Worm (Caenorhabditis elegans) whole organism, L4 larva: ENCODE measurements around the gene pha-1.

Experiments used
- D1046.2 ChIP-seq: fragments of 200-800 bp; sonication (Bioruptor generic); IDR thresholded peaks from 2 replicates; pipeline ENCODE4 v1.3.6; 2022; ENCODE audit warnings: missing genetic modification characterization, missing compliant biosample characterization
- F10B5.3 ChIP-seq: sonication (generic microtip); optimal IDR thresholded peaks from 2 replicates; lab custom pipeline; 2016; ENCODE audit warnings: mild to moderate bottlenecking, missing genetic modification characterization, missing compliant biosample characterization
- F49E8.2 ChIP-seq: sonication (generic microtip); optimal IDR thresholded peaks from 2 replicates; lab custom pipeline; 2016; ENCODE audit warnings: missing compliant biosample characterization, mild to moderate bottlenecking, missing genetic modification characterization, borderline replicate concordance
- T20F7.1 ChIP-seq: fragments of 200-800 bp; sonication (Bioruptor generic); optimal IDR thresholded peaks from 2 replicates; lab custom pipeline; 2018; ENCODE audit warnings: mild to moderate bottlenecking, missing genetic modification characterization, missing compliant biosample characterization
- T26A8.4 ChIP-seq: fragments of 200-800 bp; sonication (Bioruptor generic); IDR thresholded peaks from 2 replicates; pipeline ENCODE4 v1.3.6; 2022; ENCODE audit warnings: missing genetic modification characterization, missing compliant biosample characterization
- Y48G9A.11 ChIP-seq: fragments of 200-800 bp; sonication (Bioruptor generic); IDR thresholded peaks from 2 replicates; pipeline ENCODE4 v1.3.6; 2022; ENCODE audit warnings: missing genetic modification reagents, missing genetic modification characterization, missing compliant biosample characterization
- Y75B8A.6 ChIP-seq: fragments of 200-800 bp; sonication (Bioruptor generic); IDR thresholded peaks from 2 replicates; pipeline ENCODE4 v1.3.6; 2022; ENCODE audit warnings: missing genetic modification reagents, missing genetic modification characterization, missing compliant biosample characterization
- aha-1 ChIP-seq: fragments of 150-350 bp; peaks from one replicate; lab custom pipeline; 2014; ENCODE audit warnings: missing biosample characterization, missing genetic modification characterization
- ama-1 ChIP-seq: fragments of 150-350 bp; optimal IDR thresholded peaks from 2 replicates; lab custom pipeline; 2014; ENCODE audit warnings: inconsistent platforms, mixed read lengths
- attf-4 ChIP-seq: sonication (generic microtip); optimal IDR thresholded peaks from 3 replicates; lab custom pipeline; 2017; ENCODE audit warnings: missing biosample characterization, missing genetic modification characterization
- ceh-20 ChIP-seq: fragments of 200-800 bp; sonication (Bioruptor generic); IDR thresholded peaks from 2 replicates; pipeline ENCODE4 v1.3.6; 2022; ENCODE audit warnings: missing genetic modification reagents, missing genetic modification characterization, missing compliant biosample characterization
- ceh-28 ChIP-seq: fragments of 150-350 bp; optimal IDR thresholded peaks from 2 replicates; lab custom pipeline; 2014; ENCODE audit warnings: missing biosample characterization, missing genetic modification reagents, missing genetic modification characterization
- ces-1 ChIP-seq: fragments of 150-350 bp; sonication (generic microtip); optimal IDR thresholded peaks from 4 replicates; lab custom pipeline; 2014; ENCODE audit warnings: missing biosample characterization, missing genetic modification reagents, missing genetic modification characterization
- cey-2 ChIP-seq: sonication (generic microtip); optimal IDR thresholded peaks from 3 replicates; lab custom pipeline; 2017; ENCODE audit warnings: missing genetic modification characterization, mild to moderate bottlenecking, missing compliant biosample characterization, antibody characterized with exemption, borderline replicate concordance; ENCODE audit not compliant: insufficient read depth
- dmd-9 ChIP-seq: fragments of 200-800 bp; sonication (Bioruptor generic); IDR thresholded peaks from 2 replicates; pipeline ENCODE4 v1.3.6; 2022; ENCODE audit warnings: missing genetic modification reagents, missing genetic modification characterization, missing compliant biosample characterization
- dve-1 ChIP-seq: sonication (generic microtip); optimal IDR thresholded peaks from 2 replicates; lab custom pipeline; 2017; ENCODE audit warnings: antibody characterized with exemption, mild to moderate bottlenecking, missing genetic modification characterization, missing compliant biosample characterization; ENCODE audit not compliant: insufficient read depth
- hif-1 ChIP-seq, 2 experiments: sonication (generic microtip); optimal IDR thresholded peaks; 2 replicates each; lab custom pipeline; 2016 to 2017; ENCODE audit warnings: missing compliant biosample characterization in 2 of 2, missing genetic modification characterization in 2 of 2, missing genetic modification reagents in 2 of 2, missing genotype in 2 of 2, mild to moderate bottlenecking in 1 of 2
- hlh-30 ChIP-seq: sonication (generic microtip); optimal IDR thresholded peaks from 2 replicates; lab custom pipeline; 2017; ENCODE audit warnings: antibody characterized with exemption, mild to moderate bottlenecking, missing genetic modification characterization, missing compliant biosample characterization; ENCODE audit not compliant: insufficient read depth
- jun-1 ChIP-seq: fragments of 150-350 bp; optimal IDR thresholded peaks from 2 replicates; lab custom pipeline; 2014; ENCODE audit warnings: missing biosample characterization, missing genetic modification reagents, missing genetic modification characterization
- lim-7 ChIP-seq: fragments of 200-800 bp; sonication (Bioruptor generic); IDR thresholded peaks from 2 replicates; pipeline ENCODE4 v1.3.6; 2022; ENCODE audit warnings: missing genetic modification characterization, missing compliant biosample characterization
- lin-29 ChIP-seq: fragments of 200-800 bp; sonication (Bioruptor generic); IDR thresholded peaks from 2 replicates; pipeline ENCODE4 v1.3.6; 2022; ENCODE audit warnings: missing genetic modification reagents, missing genetic modification characterization, missing compliant biosample characterization
- lin-39 ChIP-seq: fragments of 150-350 bp; optimal IDR thresholded peaks from 2 replicates; lab custom pipeline; 2014; ENCODE audit warnings: missing biosample characterization, missing genetic modification reagents, missing genetic modification characterization
- lsy-2 ChIP-seq, 2 experiments: fragments of 150-350 bp in 1 of 2; sonication (generic microtip) in 1 of 2; optimal IDR thresholded peaks; 2 replicates each; lab custom pipeline; 2014 to 2017; ENCODE audit warnings: missing biosample characterization in 2 of 2, missing genetic modification characterization in 2 of 2
- madf-5 ChIP-seq, 2 experiments: fragments of 200-800 bp; sonication (Bioruptor generic); IDR thresholded peaks; 2 replicates each; pipeline ENCODE4 v1.3.6; 2022; ENCODE audit warnings: missing compliant biosample characterization in 2 of 2, missing genetic modification characterization in 2 of 2
- madf-9 ChIP-seq: fragments of 200-800 bp; sonication (Bioruptor generic); conservative IDR thresholded peaks from 2 replicates; pipeline ENCODE4 v1.3.6; 2022; ENCODE audit warnings: missing genetic modification reagents, missing genetic modification characterization, missing compliant biosample characterization
- mdl-1 ChIP-seq, 2 experiments: fragments of 150-350 bp in 1 of 2; sonication (generic microtip) in 1 of 2; optimal IDR thresholded peaks; 2 replicates each; lab custom pipeline; 2014 to 2017; ENCODE audit warnings: missing biosample characterization in 2 of 2, missing genetic modification characterization in 2 of 2
- mep-1 ChIP-seq: fragments of 150-350 bp; sonication (generic microtip); optimal IDR thresholded peaks from 3 replicates; lab custom pipeline; 2014; ENCODE audit warnings: missing biosample characterization, missing genetic modification characterization
- mes-2 ChIP-seq: sonication (generic microtip); optimal IDR thresholded peaks from 2 replicates; lab custom pipeline; 2016; ENCODE audit warnings: missing genotype, mild to moderate bottlenecking, missing genetic modification characterization, missing compliant biosample characterization; ENCODE audit not compliant: poor library complexity, severe bottlenecking
- nhr-111 ChIP-seq: fragments of 200-800 bp; sonication (Bioruptor generic); optimal IDR thresholded peaks from 2 replicates; lab custom pipeline; 2018; ENCODE audit warnings: mild to moderate bottlenecking, missing genetic modification characterization, missing compliant biosample characterization
- nhr-28 ChIP-seq: fragments of 150-350 bp; optimal IDR thresholded peaks from 2 replicates; lab custom pipeline; 2014; ENCODE audit warnings: missing biosample characterization, missing genetic modification characterization
- nhr-42 ChIP-seq: fragments of 200-800 bp; sonication (Bioruptor generic); IDR thresholded peaks from 2 replicates; pipeline ENCODE4 v1.3.6; 2022; ENCODE audit warnings: missing genetic modification characterization, missing compliant biosample characterization
- nhr-77 ChIP-seq: fragments of 150-350 bp; optimal IDR thresholded peaks from 2 replicates; lab custom pipeline; 2014; ENCODE audit warnings: missing biosample characterization, missing genetic modification characterization
- pha-4 ChIP-seq, 2 experiments: fragments of 150-350 bp in 1 of 2; fragments of 200-800 bp in 1 of 2; sonication (Bioruptor generic) in 1 of 2; IDR thresholded peaks in 1 of 2; optimal IDR thresholded peaks in 1 of 2; 2 replicates each; pipeline versions ENCODE4 v1.3.6 to Lab custom; 2014 to 2022; ENCODE audit warnings: missing genetic modification characterization in 2 of 2, missing genetic modification reagents in 2 of 2, missing biosample characterization in 1 of 2, missing compliant biosample characterization in 1 of 2
- php-3 ChIP-seq: fragments of 200-800 bp; sonication (Bioruptor generic); IDR thresholded peaks from 2 replicates; pipeline ENCODE4 v1.3.6; 2022; ENCODE audit warnings: missing genetic modification reagents, missing genetic modification characterization, missing compliant biosample characterization
- pqm-1 ChIP-seq: sonication (generic microtip); optimal IDR thresholded peaks from 2 replicates; lab custom pipeline; 2017; ENCODE audit warnings: missing biosample characterization, missing genetic modification characterization
- rbr-2 ChIP-seq: sonication (generic microtip); optimal IDR thresholded peaks from 2 replicates; lab custom pipeline; 2016; ENCODE audit warnings: missing genotype, missing genetic modification characterization, missing compliant biosample characterization
- snpc-4 ChIP-seq: fragments of 150-350 bp; optimal IDR thresholded peaks from 2 replicates; lab custom pipeline; 2014; ENCODE audit warnings: missing biosample characterization, missing genetic modification characterization
- spr-1 ChIP-seq: sonication (generic microtip); optimal IDR thresholded peaks from 2 replicates; lab custom pipeline; 2016; ENCODE audit warnings: mild to moderate bottlenecking, missing genetic modification characterization, missing compliant biosample characterization
- tag-97 ChIP-seq: fragments of 200-800 bp; sonication (Bioruptor generic); IDR thresholded peaks from 2 replicates; pipeline ENCODE4 v1.3.6; 2022; ENCODE audit warnings: missing genetic modification characterization, missing compliant biosample characterization
- unc-39 ChIP-seq: sonication (generic microtip); optimal IDR thresholded peaks from 2 replicates; lab custom pipeline; 2017; ENCODE audit warnings: missing biosample characterization, missing genetic modification characterization
- unc-62 ChIP-seq, 3 experiments: fragments of 150-350 bp in 1 of 3; sonication (generic microtip); optimal IDR thresholded peaks in 2 of 3; peaks in 1 of 3; 1 replicate in 1 of 3; 2 replicates in 2 of 3; lab custom pipeline; 2014 to 2017; ENCODE audit warnings: missing biosample characterization in 3 of 3, missing genetic modification characterization in 3 of 3, missing genetic modification reagents in 3 of 3, missing genotype in 1 of 3
- zfp-3 ChIP-seq: fragments of 200-800 bp; sonication (Bioruptor generic); conservative IDR thresholded peaks from 2 replicates; pipeline ENCODE4 v1.3.6; 2022; ENCODE audit warnings: missing genetic modification reagents, missing genetic modification characterization, missing compliant biosample characterization
- zip-11 ChIP-seq: fragments of 200-800 bp; sonication (Bioruptor generic); IDR thresholded peaks from 2 replicates; pipeline ENCODE4 v1.3.6; 2022; ENCODE audit warnings: missing genetic modification characterization, missing compliant biosample characterization
- zip-2 ChIP-seq: fragments of 150-350 bp; optimal IDR thresholded peaks from 2 replicates; lab custom pipeline; 2014; ENCODE audit warnings: missing biosample characterization, missing genetic modification characterization

Gene pha-1

ce11 chrIII:11099864-11100263 is 31.7 kb upstream of the pha-1 start, which contains the start of gene hmt-1 (continued):
- no peak for TF ChIP-seq ces-1 (GFP tag; lab: Kevin White, UChicago)
- no peak for TF ChIP-seq madf-9 (GFP tag; lab: Robert Waterston, UW)
- TF ChIP-seq, all 104 proteins: peak for 0

ce11 chrIII:11101246-11101645 is 30.3 kb upstream of the pha-1 start:
- no peak for TF ChIP-seq madf-5 (GFP tag; IDR thresholded peaks at IDR 0.05; lab: Robert Waterston, UW)
- no peak for TF ChIP-seq lin-39 (tag; lab: Kevin White, UChicago)
- TF ChIP-seq spr-1: no peak
- no peak for TF ChIP-seq nhr-77 (tag; lab: Kevin White, UChicago)

ce11 chrIII:11107327-11107726 is 24.2 kb upstream of the pha-1 start:
- TF ChIP-seq nhr-111 (GFP tag; lab: Kevin White, UChicago): no peak
- no peak for TF ChIP-seq unc-39
- no peak for TF ChIP-seq ceh-28
- TF ChIP-seq T20F7.1 (GFP tag; lab: Kevin White, UChicago): no peak
- TF ChIP-seq F10B5.3 (tag; lab: Kevin White, UChicago): no peak
- no peak for TF ChIP-seq jun-1
- peak; percentile 65 for TF ChIP-seq Y48G9A.11

ce11 chrIII:11110756-11111155 is 20.8 kb upstream of the pha-1 start:
- TF ChIP-seq unc-62 (GFP tag; optimal IDR thresholded peaks at IDR 0.05 in 1 of 2; lab: Kevin White, UChicago): no peak
- TF ChIP-seq unc-62 (tag; optimal IDR thresholded peaks at IDR 0.05; lab: Kevin White, UChicago): no peak
- TF ChIP-seq tag-97 (GFP tag; lab: Robert Waterston, UW): no peak
- peak; percentile 71 for TF ChIP-seq T26A8.4 (GFP tag; lab: Robert Waterston, UW)
- no peak for TF ChIP-seq Y75B8A.6 (GFP tag; lab: Robert Waterston, UW)
- TF ChIP-seq lin-29 (GFP tag; lab: Robert Waterston, UW): peak; percentile 81
- TF ChIP-seq hlh-30 (tag; lab: Kevin White, UChicago): peak; percentile 53
- TF ChIP-seq madf-5 (GFP tag; IDR thresholded peaks at IDR 0.05; lab: Robert Waterston, UW): no peak
- peak; percentile 41; the same call in 1 of the 2 replicates for TF ChIP-seq pha-4 (GFP tag; IDR thresholded peaks at IDR 0.05; lab: Robert Waterston, UW)
- TF ChIP-seq pha-4 (tag; optimal IDR thresholded peaks at IDR 0.05; lab: Kevin White, UChicago): no peak
- TF ChIP-seq zip-2 (tag; lab: Kevin White, UChicago): peak; percentile 24
- TF ChIP-seq ceh-20 (GFP tag; lab: Robert Waterston, UW): 0 out of 2 replicates have a peak, but pooled peaks have one; percentile 35
- TF ChIP-seq hif-1 (tag; optimal IDR thresholded peaks at IDR 0.05; lab: Kevin White, UChicago): peak in 1 of 2 experiments; percentile 68
- TF ChIP-seq zip-11 (GFP tag; lab: Robert Waterston, UW): no peak
- peak; percentile 71 for TF ChIP-seq rbr-2 (tag; lab: Kevin White, UChicago)
- TF ChIP-seq mep-1: peak; percentile 43
- peak; percentile 74 for TF ChIP-seq Y48G9A.11
- peak in 1 of 2 experiments; percentile 19 for TF ChIP-seq mdl-1 (tag; optimal IDR thresholded peaks at IDR 0.05; lab: Kevin White, UChicago)
- TF ChIP-seq aha-1 (tag; lab: Kevin White, UChicago): peak; percentile 39
- peak; percentile 29 for TF ChIP-seq F49E8.2
- peak; percentile 22; the same call in 1 of the 2 replicates for TF ChIP-seq nhr-42 (GFP tag; lab: Robert Waterston, UW)
- 0 out of 2 replicates have a peak, but pooled peaks have one; percentile 30 for TF ChIP-seq D1046.2 (GFP tag; lab: Robert Waterston, UW)
- peak; percentile 51; the same call in 1 of the 2 replicates for TF ChIP-seq madf-9 (GFP tag; lab: Robert Waterston, UW)
- TF ChIP-seq lim-7 (GFP tag; lab: Robert Waterston, UW): no peak
- TF ChIP-seq php-3 (GFP tag; lab: Robert Waterston, UW): 0 out of 2 replicates have a peak, but pooled peaks have one; percentile 12
- peak; percentile 44 for TF ChIP-seq nhr-77 (tag; lab: Kevin White, UChicago)
- no peak for TF ChIP-seq zfp-3
- TF ChIP-seq dmd-9 (GFP tag; lab: Robert Waterston, UW): no peak
- TF ChIP-seq ama-1 (lab: Kevin White, UChicago): no peak
- peak; percentile 35 for TF ChIP-seq nhr-28 (tag; lab: Kevin White, UChicago)
- no peak for TF ChIP-seq attf-4
- TF ChIP-seq cey-2 (tag; lab: Kevin White, UChicago): no peak
- peak in 1 of 2 experiments; percentile 77 for TF ChIP-seq lsy-2 (tag; optimal IDR thresholded peaks at IDR 0.05; lab: Kevin White, UChicago)
- TF ChIP-seq mes-2 (tag; lab: Kevin White, UChicago): peak; percentile 90
- TF ChIP-seq snpc-4 (tag; lab: Kevin White, UChicago): no peak
- no peak for TF ChIP-seq pqm-1 (tag; lab: Kevin White, UChicago)
- TF ChIP-seq dve-1 (tag; lab: Kevin White, UChicago): peak; percentile 47
